Worm (Caenorhabditis elegans) whole organism, L4/young adult: ENCODE data around the gene H14N18.4.

Experiments
- W03F9.2 ChIP-seq: fragments of 150-350 bp; optimal IDR thresholded peaks from 2 replicates; lab custom pipeline; 2014; ENCODE audit warnings: missing biosample characterization, missing genetic modification characterization
- dao-5 ChIP-seq: sonication (generic microtip); optimal IDR thresholded peaks from 2 replicates; lab custom pipeline; 2016; ENCODE audit warnings: missing genotype, missing genetic modification characterization, moderate library complexity, missing compliant biosample characterization
- him-1 ChIP-seq: sonication (generic microtip); optimal IDR thresholded peaks from 2 replicates; lab custom pipeline; 2016; ENCODE audit warnings: missing genotype, missing genetic modification reagents, missing genetic modification characterization, missing compliant biosample characterization

The H14N18.4 gene

DNA sequence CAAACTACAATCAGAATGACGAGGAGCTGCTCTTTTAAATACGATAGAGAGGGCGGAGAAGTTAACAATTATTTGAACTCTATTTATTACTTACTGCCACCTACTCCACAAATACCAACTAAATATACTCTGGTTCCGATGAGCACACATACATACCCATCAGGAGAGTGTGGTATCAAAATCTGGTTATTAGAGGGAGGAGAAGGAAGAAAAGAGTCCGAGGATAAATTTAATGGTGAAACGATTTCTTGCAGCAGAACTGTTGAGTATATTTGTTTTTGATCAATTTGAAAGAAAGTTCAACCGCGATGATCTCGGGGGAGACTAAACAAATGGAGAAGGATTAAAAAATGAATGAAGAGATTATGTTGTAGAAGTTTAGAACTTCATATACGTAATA is at the start of gene H14N18.4:
Gene H14N18.4, minus strand, starts transcription at position 12 of the 400 bp plus-strand sequence.
- TF ChIP-seq dao-5 (tag; lab: Kevin White, UChicago) (no peak), him-1 (no peak), W03F9.2 (tag; lab: Kevin White, UChicago) (no peak)

ce11 chrV:8977895-8978294 is 49.1 kb upstream of the H14N18.4 start:
- TF ChIP-seq dao-5 (tag; lab: Kevin White, UChicago) (no peak), W03F9.2 (tag; lab: Kevin White, UChicago) (no peak), him-1 (no peak)

- no peak for TF ChIP-seq dao-5 (tag; lab: Kevin White, UChicago)
- no peak for TF ChIP-seq W03F9.2 (tag; lab: Kevin White, UChicago)
- TF ChIP-seq him-1: no peak
These were observed 46.2 kb upstream of the H14N18.4 start, which contains the start of gene nhr-143 for ce11 chrV:8974889-8975422. TSS of gene nhr-143 (minus strand) at chrV:8974939.

DNA sequence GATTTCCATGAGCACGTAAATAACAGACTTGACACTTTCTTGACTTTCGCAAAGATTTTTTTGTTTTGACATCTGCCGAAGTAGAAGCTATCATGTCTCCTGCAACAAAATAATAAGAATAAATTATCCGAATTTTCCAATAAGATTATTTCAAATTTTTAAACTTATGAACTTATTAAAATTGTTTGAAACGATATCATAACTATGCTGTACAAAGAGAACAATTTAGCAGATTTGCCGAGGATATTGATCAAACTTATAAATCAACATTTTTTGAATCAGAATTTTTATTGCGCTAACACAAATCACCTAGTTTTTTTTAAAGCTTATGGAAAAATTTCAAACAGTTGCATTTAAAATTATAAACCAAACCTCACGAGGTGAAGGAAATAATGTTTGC is 43.5 kb upstream of the H14N18.4 start, which contains the start of gene nhr-195:
Gene nhr-195, minus strand, starts transcription at position 101 of the 400 bp plus-strand sequence.
- TF ChIP-seq W03F9.2 (tag; lab: Kevin White, UChicago) (no peak), him-1 (no peak), dao-5 (tag; lab: Kevin White, UChicago) (no peak)

- TF ChIP-seq W03F9.2 (tag; lab: Kevin White, UChicago) (no peak), dao-5 (tag; lab: Kevin White, UChicago) (no peak), him-1 (no peak)
These were observed 37.3 kb upstream of the H14N18.4 start, which contains the start of gene nhr-219 for ce11 chrV:8966086-8966485. TSS of gene nhr-219 (minus strand) at chrV:8966186.

ce11 chrV:8964055-8964758 is 35.4 kb upstream of the H14N18.4 start, which contains the start of gene nhr-44:
TSS of gene nhr-44 (minus strand) at chrV:8964105.
- no peak for TF ChIP-seq dao-5 (tag; lab: Kevin White, UChicago)

DNA sequence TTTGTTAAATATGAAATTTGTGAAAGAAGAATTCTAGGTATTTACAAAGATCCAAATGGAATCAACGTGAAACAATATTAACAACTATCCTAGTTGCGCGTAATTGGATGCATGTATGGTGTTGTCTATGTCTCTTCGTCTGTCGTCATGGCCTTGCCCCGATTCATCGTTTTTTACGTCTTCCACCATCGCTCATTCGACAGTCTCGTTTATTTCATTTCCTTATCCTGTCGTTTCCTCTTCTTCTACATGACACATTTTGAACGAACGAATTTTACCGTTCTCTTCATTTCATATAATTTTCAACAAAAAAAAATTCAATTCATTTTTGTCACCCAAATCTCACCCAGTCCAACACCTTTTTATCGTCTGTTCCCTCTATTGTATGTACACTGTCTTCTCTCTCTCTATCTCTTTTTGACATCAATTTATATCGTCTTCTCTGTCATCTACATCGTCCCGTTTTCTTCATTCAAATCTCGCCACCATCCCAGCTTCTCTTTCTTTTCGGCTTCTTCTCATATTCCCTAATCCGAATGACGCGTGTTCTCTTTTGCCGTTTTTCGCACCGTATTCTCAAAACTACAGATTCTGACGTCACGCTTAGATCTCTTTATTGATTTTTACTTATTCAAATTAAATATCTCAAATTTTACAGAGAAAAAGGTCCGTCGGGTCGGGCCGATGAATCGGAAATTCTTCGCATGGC is 27.8 kb upstream of the H14N18.4 start, which contains the start of gene ttc-17:
Gene ttc-17, plus strand, starts transcription at position 659 of the 709 bp plus-strand sequence.
- TF ChIP-seq dao-5 (tag; lab: Kevin White, UChicago): no peak
- no peak for TF ChIP-seq him-1
- TF ChIP-seq W03F9.2 (tag; lab: Kevin White, UChicago): no peak

DNA sequence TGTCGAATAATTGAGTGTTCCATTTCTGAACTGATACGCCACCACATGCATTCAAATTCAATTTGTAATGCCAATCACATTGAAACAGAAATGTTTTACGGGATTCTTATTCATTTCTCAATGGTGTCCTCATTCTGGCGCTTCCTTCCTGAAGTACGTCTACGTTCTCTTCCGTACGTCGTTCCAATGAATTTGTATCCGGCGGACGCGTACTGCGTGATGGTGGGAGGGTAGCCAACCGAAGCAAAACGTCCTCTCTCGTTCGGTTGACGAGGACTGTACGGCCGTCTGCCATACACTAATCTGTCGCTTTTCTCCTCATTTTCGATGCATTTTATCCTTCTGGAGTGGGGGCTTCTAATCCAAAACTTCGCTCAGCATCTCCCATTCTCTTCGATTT is 21.1 kb upstream of the H14N18.4 start:
- TF ChIP-seq W03F9.2 (tag; lab: Kevin White, UChicago) (no peak), dao-5 (tag; lab: Kevin White, UChicago) (no peak), him-1 (no peak)

ce11 chrV:8948996-8949395 is 20.2 kb upstream of the H14N18.4 start:
- TF ChIP-seq him-1 (no peak), dao-5 (tag; lab: Kevin White, UChicago) (no peak), W03F9.2 (tag; lab: Kevin White, UChicago) (no peak)

- TF ChIP-seq W03F9.2 (tag; lab: Kevin White, UChicago) (no peak), him-1 (no peak), dao-5 (tag; lab: Kevin White, UChicago) (no peak)
These were observed 19.6 kb upstream of the H14N18.4 start for ce11 chrV:8948365-8948764.

- no peak for TF ChIP-seq W03F9.2 (tag; lab: Kevin White, UChicago)
- TF ChIP-seq dao-5 (tag; lab: Kevin White, UChicago): no peak
- TF ChIP-seq him-1: no peak
These were observed 18.7 kb upstream of the H14N18.4 start, which contains the start of gene gck-1 for ce11 chrV:8947499-8947898. TSS of gene gck-1 (plus strand) at chrV:8947799.

ce11 chrV:8946142-8946541 is 17.4 kb upstream of the H14N18.4 start:
- TF ChIP-seq dao-5 (tag; lab: Kevin White, UChicago) (no peak), him-1 (no peak), W03F9.2 (tag; lab: Kevin White, UChicago) (no peak)

DNA sequence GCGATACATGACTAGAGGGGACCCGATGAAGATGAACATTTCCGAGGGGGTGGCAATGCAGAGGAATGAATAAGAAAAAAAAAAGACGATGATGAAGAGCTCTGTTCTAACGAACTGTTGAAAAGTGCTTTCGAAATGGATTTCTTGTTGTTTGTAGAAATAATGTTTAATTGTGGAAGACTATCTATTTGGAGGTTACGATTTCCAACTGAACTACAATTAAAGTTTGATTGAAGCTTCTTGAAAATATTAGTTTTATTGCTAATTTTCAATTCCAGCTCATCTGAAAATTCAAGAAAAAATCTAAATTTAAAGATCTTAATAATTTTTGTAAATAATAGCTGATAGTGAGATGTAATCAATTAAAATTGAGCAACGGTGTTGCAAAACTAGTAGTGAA is 15.7 kb upstream of the H14N18.4 start:
- TF ChIP-seq him-1 (no peak), W03F9.2 (tag; lab: Kevin White, UChicago) (no peak), dao-5 (tag; lab: Kevin White, UChicago) (no peak)

ce11 chrV:8943963-8944362 is 15.2 kb upstream of the H14N18.4 start, which contains the start of gene T19A5.3:
TSS of gene T19A5.3 (minus strand) at chrV:8944063.
- TF ChIP-seq W03F9.2 (tag; lab: Kevin White, UChicago) (no peak), him-1 (no peak), dao-5 (tag; lab: Kevin White, UChicago) (no peak)
